Worm (Caenorhabditis elegans): Measurements from ENCODE around the gene R02F2.6.

R02F2.6 gene

DNA sequence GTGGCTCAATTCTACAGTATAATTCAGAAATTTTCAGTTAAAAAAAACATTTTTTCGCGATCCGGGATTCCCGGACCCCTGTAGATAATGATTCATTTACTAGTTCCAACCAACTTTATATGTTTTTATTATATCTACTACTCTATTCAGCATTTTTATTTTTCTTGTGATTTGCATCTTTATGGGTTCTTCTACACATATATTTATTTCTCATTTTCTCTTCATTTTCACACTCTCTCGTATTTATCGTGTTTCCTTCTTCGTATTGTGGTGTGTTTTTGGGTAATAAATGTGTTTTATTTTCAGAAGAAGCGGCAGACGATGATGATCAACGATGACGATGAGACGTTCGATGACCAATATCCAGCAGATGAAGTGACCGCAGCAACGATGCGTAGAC lies 14.6 kb downstream of the R02F2.6 start, which contains the start of gene F48E8.2:
TSS of gene F48E8.2 (plus strand) at position 301 of the 400 bp plus-strand sequence.
- TF ChIP-seq pha-4 (GFP tag; IDR thresholded peaks at IDR 0.05) (no peak), pha-4 (tag; optimal IDR thresholded peaks at IDR 0.05) (no peak), nhr-11 (tag; optimal IDR thresholded peaks at IDR 0.05) (no peak), madf-9 (GFP tag; conservative IDR thresholded peaks at IDR 0.05) (no peak), ceh-20 (GFP tag; IDR thresholded peaks at IDR 0.05) (no peak), F10B5.3 (tag; optimal IDR thresholded peaks at IDR 0.05) (no peak), snpc-4 (tag; optimal IDR thresholded peaks at IDR 0.05) (no peak), lin-39 (tag; optimal IDR thresholded peaks at IDR 0.05) (no peak), zip-11 (GFP tag; IDR thresholded peaks at IDR 0.05) (no peak), mdt-29 (GFP tag; IDR thresholded peaks at IDR 0.05) (no peak), dmd-6 (GFP tag; IDR thresholded peaks at IDR 0.05) (no peak), zag-1 (tag; optimal IDR thresholded peaks at IDR 0.05) (no peak), nhr-77 (tag; optimal IDR thresholded peaks at IDR 0.05) (no peak)

DNA sequence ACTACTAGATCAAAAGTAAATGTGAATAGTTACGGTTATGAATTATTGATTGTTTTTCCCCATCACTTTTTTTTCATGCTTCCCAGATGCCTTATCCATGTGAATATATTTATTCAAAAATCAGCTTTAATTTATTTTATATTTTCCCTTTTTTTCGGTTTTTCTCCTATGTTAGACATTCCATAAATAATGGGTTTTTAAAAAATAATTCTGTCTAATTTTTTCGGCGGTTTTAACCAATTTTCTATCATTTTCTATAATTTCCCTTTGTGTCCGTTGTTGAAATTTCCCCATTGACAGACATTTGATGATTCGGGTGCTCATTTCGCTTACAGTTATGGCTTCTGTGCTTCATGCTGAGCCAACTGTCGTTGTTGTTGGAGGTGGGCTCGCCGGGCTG lies 17.6 kb downstream of the R02F2.6 start, which contains the start of gene F48E8.3:
TSS of gene F48E8.3 (plus strand) at position 301 of the 400 bp plus-strand sequence.
- no peak for TF ChIP-seq lir-3 (tag; optimal IDR thresholded peaks at IDR 0.05)
- TF ChIP-seq madf-9 (GFP tag; conservative IDR thresholded peaks at IDR 0.05), result no peak
- no peak for TF ChIP-seq dve-1 (tag; optimal IDR thresholded peaks at IDR 0.05; ENCODE audit: insufficient read depth)
- no peak for TF ChIP-seq nhr-237 (tag; optimal IDR thresholded peaks at IDR 0.05)
- no peak for TF ChIP-seq F10B5.3 (tag; optimal IDR thresholded peaks at IDR 0.05)
- no peak for TF ChIP-seq unc-130 (GFP tag; optimal IDR thresholded peaks at IDR 0.05)
- no peak for TF ChIP-seq madf-5 (GFP tag; IDR thresholded peaks at IDR 0.05)
- TF ChIP-seq ztf-7 (tag; optimal IDR thresholded peaks at IDR 0.05), result no peak
- no peak for TF ChIP-seq dmd-8 (GFP tag; IDR thresholded peaks at IDR 0.05)

DNA sequence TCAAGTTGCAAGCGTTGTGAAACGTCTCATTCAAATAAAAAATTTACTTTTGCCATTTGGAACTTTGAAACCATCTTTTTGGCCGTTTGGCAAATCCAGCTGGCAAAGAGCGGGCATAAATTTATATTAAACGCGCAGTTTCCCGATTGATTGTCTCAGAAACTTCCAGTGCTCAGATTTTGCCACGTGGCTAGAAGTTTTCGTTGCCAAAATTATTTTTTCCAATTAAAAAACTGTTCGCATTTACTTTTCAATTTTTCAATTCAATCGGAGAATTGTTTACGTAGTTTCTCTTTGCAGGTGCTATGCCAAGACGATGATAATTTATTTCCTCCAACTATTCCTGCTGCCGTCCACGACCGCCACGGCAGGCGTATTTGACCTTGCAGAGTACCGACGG lies 25.4 kb downstream of the R02F2.6 start, which contains the start of gene F48E8.4:
TSS of gene F48E8.4 (plus strand) at position 301 of the 400 bp plus-strand sequence.
- TF ChIP-seq nhr-11 (tag; optimal IDR thresholded peaks at IDR 0.05) (no peak), aha-1 (tag) (peak; percentile 31), T20F7.1 (GFP tag; optimal IDR thresholded peaks at IDR 0.05) (no peak), D1046.2 (GFP tag; IDR thresholded peaks at IDR 0.05) (no peak), T26A8.4 (GFP tag; IDR thresholded peaks at IDR 0.05) (0 out of 2 replicates have a peak, but pooled peaks have one; percentile 20)

DNA sequence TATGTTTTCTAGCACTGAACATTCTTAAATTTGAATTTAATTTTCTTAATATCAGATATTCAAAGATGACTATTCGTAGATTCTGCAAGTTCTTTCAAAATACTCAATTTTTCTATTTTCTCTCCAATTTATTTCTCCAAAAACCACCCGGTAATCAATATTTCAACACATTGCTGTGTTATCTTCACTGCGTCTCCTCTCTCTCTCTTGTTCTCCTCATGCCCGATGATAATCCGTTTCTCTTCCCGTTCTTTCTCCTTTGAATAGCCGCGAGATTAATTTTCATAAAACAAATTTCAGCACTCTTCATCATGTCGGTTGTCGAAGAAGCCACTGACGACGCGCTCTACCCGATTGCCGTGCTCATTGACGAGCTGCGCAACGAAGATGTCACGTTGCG lies 28.3 kb downstream of the R02F2.6 start, which contains the start of gene paa-1:
TSS of gene paa-1 (plus strand) at position 301 of the 400 bp plus-strand sequence.
- TF ChIP-seq Y75B8A.6 (GFP tag; IDR thresholded peaks at IDR 0.05) (no peak), daf-16 (GFP tag; optimal IDR thresholded peaks at IDR 0.05) (no peak), daf-16 (tag; optimal IDR thresholded peaks at IDR 0.05) (no peak), zip-2 (tag; optimal IDR thresholded peaks at IDR 0.05) (no peak), nhr-6 (tag; optimal IDR thresholded peaks at IDR 0.05) (no peak), spr-3 (GFP tag; optimal IDR thresholded peaks at IDR 0.05) (no peak), ztf-11 (tag; optimal IDR thresholded peaks at IDR 0.05) (no peak), mep-1 (tag; optimal IDR thresholded peaks at IDR 0.05) (no peak), jun-1 (tag; optimal IDR thresholded peaks at IDR 0.05) (no peak)

DNA sequence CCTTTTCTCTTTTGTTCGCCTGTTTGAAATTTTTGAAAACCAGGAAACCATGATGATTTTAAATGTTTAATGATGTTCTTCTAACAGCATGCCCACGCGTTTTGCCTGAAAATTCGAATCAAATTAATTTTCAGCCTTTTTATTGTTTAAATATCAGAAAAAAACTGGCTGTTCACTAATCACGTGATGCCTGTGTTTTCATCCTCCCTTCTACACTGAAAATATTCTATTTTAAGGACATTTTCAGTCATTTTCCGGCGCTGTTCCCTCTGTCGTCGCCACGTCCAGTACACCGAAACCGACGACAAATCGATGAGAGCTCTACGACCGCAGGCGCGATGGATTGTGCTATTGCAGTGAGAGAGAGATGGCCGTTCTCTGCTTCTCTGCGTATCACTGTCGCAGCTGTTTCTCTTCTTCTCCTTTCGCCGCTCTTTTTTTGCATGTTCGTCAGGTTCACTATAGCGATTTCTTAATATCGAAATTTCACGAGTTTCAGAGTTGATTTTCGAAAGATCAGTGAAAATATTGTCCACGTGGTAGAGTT lies 28.9 kb downstream of the R02F2.6 start, which contains the start of gene F48E8.8:
TSS of gene F48E8.8 (minus strand) at position 51 of the 547 bp plus-strand sequence.
- TF ChIP-seq pqm-1 (tag; optimal IDR thresholded peaks at IDR 0.05) (no peak), mxl-3 (GFP tag; optimal IDR thresholded peaks at IDR 0.05) (peak; percentile 9), duxl-1 (tag; optimal IDR thresholded peaks at IDR 0.05; ENCODE audit: poor library complexity) (no peak), hlh-11 (tag; optimal IDR thresholded peaks at IDR 0.05) (peak; percentile 93), daf-8 (GFP tag; IDR thresholded peaks at IDR 0.05) (no peak), nhr-41 (GFP tag; IDR thresholded peaks at IDR 0.05) (no peak), madf-9 (GFP tag; conservative IDR thresholded peaks at IDR 0.05) (no peak), unc-62 (GFP tag; optimal IDR thresholded peaks at IDR 0.05 in 1 of 2) (peak in 1 of 2 experiments; percentile 89), unc-62 (tag; optimal IDR thresholded peaks at IDR 0.05) (no peak), daf-19 (GFP tag; conservative IDR thresholded peaks at IDR 0.05) (no peak), snpc-1.2 (GFP tag; IDR thresholded peaks at IDR 0.05) (no peak), fos-1 (tag; optimal IDR thresholded peaks at IDR 0.05) (no peak), cey-2 (tag; optimal IDR thresholded peaks at IDR 0.05; ENCODE audit: borderline replicate concordance, insufficient read depth) (no peak), zfp-2 (tag; optimal IDR thresholded peaks at IDR 0.05) (no peak), F10B5.3 (tag; optimal IDR thresholded peaks at IDR 0.05) (no peak), php-3 (GFP tag; IDR thresholded peaks at IDR 0.05) (no peak)
